Worm (Caenorhabditis elegans): ENCODE data around the gene praf-3.

The praf-3 gene

DNA sequence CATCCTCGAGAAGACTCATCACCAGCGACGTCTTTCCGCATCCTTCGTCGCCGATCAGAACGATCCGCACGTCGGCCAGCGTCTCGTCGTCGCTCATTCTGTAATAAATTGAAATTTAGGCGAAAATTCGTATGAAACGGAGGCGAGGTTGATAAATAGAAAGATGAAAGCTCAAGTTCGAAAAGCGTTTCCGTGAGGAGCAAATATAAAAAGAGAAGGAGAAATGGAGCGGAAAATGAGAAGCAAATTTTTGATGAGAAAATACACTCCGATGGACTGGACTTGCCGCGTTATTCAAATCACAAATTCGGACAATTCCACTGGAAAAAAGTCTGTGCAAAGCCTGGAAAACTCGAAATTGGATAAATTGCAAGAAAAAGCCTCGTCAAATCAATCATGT, 14.3 kb downstream of the praf-3 start, which contains the start of gene D2096.11:
D2096.11 (minus strand) TSS at position 101 of the 400 bp plus-strand sequence.
- no peak for TF ChIP-seq hlh-15 (tag; optimal IDR thresholded peaks at IDR 0.05)
- no peak for TF ChIP-seq pag-3 (tag; optimal IDR thresholded peaks at IDR 0.05; ENCODE audit: borderline replicate concordance)
- TF ChIP-seq unc-55 (GFP tag; optimal IDR thresholded peaks at IDR 0.05) = no peak
- no peak for TF ChIP-seq gmeb-2 (tag; optimal IDR thresholded peaks at IDR 0.05)
- TF ChIP-seq ceh-45 (GFP tag; IDR thresholded peaks at IDR 0.05) = no peak
- no peak for TF ChIP-seq madf-2 (tag; optimal IDR thresholded peaks at IDR 0.05)
- TF ChIP-seq unc-3 (GFP tag; conservative IDR thresholded peaks at IDR 0.05) = no peak
- TF ChIP-seq unc-3 (tag; optimal IDR thresholded peaks at IDR 0.05) = no peak
- TF ChIP-seq eyg-1 (tag; optimal IDR thresholded peaks at IDR 0.05) = no peak
- TF ChIP-seq Y22D7AL.16 (tag; optimal IDR thresholded peaks at IDR 0.05) = no peak
- no peak for TF ChIP-seq ceh-22 (tag; optimal IDR thresholded peaks at IDR 0.05)
- TF ChIP-seq F13H6.1 (tag; optimal IDR thresholded peaks at IDR 0.05) = no peak
- no peak for TF ChIP-seq sdc-2 (tag; optimal IDR thresholded peaks at IDR 0.05)
- no peak for TF ChIP-seq unc-86 (tag; optimal IDR thresholded peaks at IDR 0.05)
- TF ChIP-seq ref-2 (tag; optimal IDR thresholded peaks at IDR 0.05) = no peak

DNA sequence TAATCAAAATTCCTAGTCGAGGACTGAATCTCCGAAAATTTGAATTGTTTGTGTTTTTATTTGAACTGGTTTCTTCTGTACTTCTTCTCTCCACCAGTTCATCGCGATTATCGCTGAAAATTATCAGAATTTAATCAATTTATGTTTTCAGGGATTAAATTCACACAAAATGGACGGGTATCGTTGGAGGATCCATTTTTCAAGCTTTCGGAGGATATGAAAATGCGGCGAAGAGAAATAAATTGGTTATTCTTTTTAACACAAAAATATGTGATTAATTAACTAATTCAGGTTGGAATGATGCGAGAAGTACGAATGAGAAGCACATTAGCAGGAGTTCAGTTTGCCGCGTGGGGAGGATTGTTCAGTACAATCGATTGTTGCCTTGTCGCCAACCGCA, 16.6 kb downstream of the praf-3 start, which contains the start of gene timm-17B.2:
timm-17B.2 (plus strand) TSS at position 301 of the 400 bp plus-strand sequence.
- TF ChIP-seq sox-2 (GFP tag; IDR thresholded peaks at IDR 0.05) (no peak), ahr-1 (tag; optimal IDR thresholded peaks at IDR 0.05) (no peak), F13H6.1 (tag; optimal IDR thresholded peaks at IDR 0.05) (no peak), elt-2 (tag; optimal IDR thresholded peaks at IDR 0.05) (no peak), ceh-9 (tag; optimal IDR thresholded peaks at IDR 0.05) (no peak), ceh-48 (tag; optimal IDR thresholded peaks at IDR 0.05) (no peak), zip-5 (tag; optimal IDR thresholded peaks at IDR 0.05) (no peak), ztf-16 (tag; optimal IDR thresholded peaks at IDR 0.05) (no peak), pros-1 (tag; optimal IDR thresholded peaks at IDR 0.05) (no peak), lim-6 (tag; optimal IDR thresholded peaks at IDR 0.05) (no peak), fkh-10 (GFP tag; optimal IDR thresholded peaks at IDR 0.05) (no peak)

DNA sequence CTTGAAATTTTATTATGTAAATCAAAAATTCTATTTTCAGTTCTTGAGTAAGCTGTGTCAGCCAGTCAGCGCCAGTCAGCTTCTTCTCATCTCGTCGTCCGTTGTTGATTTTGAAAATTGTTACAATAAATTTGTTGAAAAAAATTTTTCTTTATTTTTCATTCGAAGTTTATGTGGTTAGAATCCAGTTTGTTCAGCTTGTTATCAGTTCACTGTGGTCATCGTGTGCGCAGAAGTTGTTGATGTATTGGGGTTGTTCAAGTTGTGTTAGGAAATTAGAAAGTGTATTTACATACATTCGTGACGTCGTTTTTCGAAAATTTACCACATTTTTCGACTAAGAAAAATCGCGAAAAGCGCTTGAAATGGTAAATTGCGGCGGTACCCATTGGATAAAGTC, 18.0 kb downstream of the praf-3 start:
- TF ChIP-seq ceh-34 (tag; optimal IDR thresholded peaks at IDR 0.05) (no peak), hlh-6 (tag; optimal IDR thresholded peaks at IDR 0.05) (no peak), fax-1 (tag; optimal IDR thresholded peaks at IDR 0.05) (no peak), ceh-9 (tag; optimal IDR thresholded peaks at IDR 0.05) (no peak)

DNA sequence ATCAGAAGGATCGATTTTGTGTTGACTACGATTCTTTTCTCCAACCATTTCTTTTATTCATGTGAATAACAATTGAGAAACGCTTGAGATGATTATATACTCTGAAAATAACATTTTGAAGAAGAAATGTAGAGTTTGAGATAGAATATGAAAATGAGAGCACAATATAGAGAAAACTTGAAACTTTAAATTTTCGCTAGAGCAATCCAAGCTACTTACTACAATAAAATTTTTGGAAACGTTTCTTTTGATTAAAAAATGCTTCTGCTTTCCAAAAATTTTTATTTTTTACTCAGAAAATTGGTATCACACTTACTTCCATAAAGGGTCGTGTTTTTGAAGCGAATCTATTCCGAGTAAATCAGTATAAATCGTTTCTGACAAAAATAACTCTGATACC, 41.2 kb downstream of the praf-3 start, which contains the start of gene M116.5:
M116.5 (minus strand) TSS at position 101 of the 400 bp plus-strand sequence.
- TF ChIP-seq T23F11.4 (GFP tag; optimal IDR thresholded peaks at IDR 0.05) = no peak
- TF ChIP-seq elt-2 (tag; optimal IDR thresholded peaks at IDR 0.05) = no peak

DNA sequence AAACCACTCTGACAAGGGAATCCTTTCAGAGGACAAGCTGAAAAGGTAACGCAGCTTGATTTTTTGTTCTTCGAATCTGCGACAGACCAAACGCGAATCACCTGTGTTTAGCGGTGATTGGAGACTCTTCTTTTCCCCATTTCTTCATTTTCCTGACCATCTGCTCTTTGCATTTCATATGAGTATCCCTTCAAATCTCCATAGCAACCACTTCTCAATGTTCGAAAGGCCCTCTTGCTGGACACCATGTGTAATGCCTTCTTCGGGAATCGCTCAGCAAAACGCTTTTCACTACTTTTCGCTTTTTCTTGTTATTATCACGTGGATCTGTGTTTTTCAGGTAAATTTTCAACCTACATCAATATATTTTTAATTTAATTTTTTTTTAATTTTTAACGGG, 46.8 kb downstream of the praf-3 start, which contains the start of the genes T26A8.3 and tmem-231:
T26A8.3 (minus strand) TSS at position 101 of the 400 bp plus-strand sequence.
tmem-231 (plus strand) TSS at position 249 of the 400 bp plus-strand sequence.
- no peak for TF ChIP-seq eyg-1 (tag; optimal IDR thresholded peaks at IDR 0.05)
- TF ChIP-seq sdc-2 (tag; optimal IDR thresholded peaks at IDR 0.05) = no peak
- TF ChIP-seq fkh-10 (GFP tag; optimal IDR thresholded peaks at IDR 0.05) = no peak
- no peak for TF ChIP-seq ceh-9 (tag; optimal IDR thresholded peaks at IDR 0.05)
- no peak for TF ChIP-seq dmd-4 (tag; optimal IDR thresholded peaks at IDR 0.05; ENCODE audit: borderline replicate concordance)
- no peak for TF ChIP-seq nhr-11 (tag; optimal IDR thresholded peaks at IDR 0.05)
- no peak for TF ChIP-seq ceh-30 (tag; optimal IDR thresholded peaks at IDR 0.05)
- no peak for TF ChIP-seq Y22D7AL.16 (tag; optimal IDR thresholded peaks at IDR 0.05)

DNA sequence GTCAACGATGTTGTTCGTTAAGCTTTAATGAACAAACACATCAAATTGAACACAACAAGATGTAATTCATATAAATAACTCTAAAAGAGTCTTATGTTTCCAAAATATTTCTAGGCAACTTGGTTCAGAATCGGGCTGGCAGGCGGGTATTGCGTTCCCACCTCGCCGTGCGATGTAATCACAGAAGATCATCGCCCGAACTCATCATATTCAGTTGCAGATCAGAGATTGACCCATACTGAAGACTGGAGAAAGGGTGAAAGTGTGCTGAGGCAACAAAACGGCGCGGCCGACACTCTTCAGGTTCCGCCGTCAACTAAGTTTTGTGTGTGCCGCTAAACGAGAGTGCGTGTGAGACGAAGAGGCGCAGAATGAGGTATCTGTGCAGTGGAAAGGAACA, 48.7 kb downstream of the praf-3 start:
- TF ChIP-seq ceh-9 (tag; optimal IDR thresholded peaks at IDR 0.05) (no peak), unc-86 (tag; optimal IDR thresholded peaks at IDR 0.05) (no peak), ceh-18 (tag; optimal IDR thresholded peaks at IDR 0.05) (peak; percentile 27), elt-4 (tag; optimal IDR thresholded peaks at IDR 0.05) (no peak), dve-1 (tag; optimal IDR thresholded peaks at IDR 0.05) (peak; percentile 52), fkh-6 (tag; optimal IDR thresholded peaks at IDR 0.05) (no peak), F13H6.1 (tag; optimal IDR thresholded peaks at IDR 0.05) (no peak), pat-9 (tag; optimal IDR thresholded peaks at IDR 0.05) (peak; percentile 7), ceh-30 (tag; optimal IDR thresholded peaks at IDR 0.05) (no peak), ceh-34 (tag; optimal IDR thresholded peaks at IDR 0.05) (peak; percentile 34), tbx-7 (tag; optimal IDR thresholded peaks at IDR 0.05) (no peak), unc-3 (GFP tag; conservative IDR thresholded peaks at IDR 0.05) (no peak), unc-3 (tag; optimal IDR thresholded peaks at IDR 0.05) (no peak), rnt-1 (tag; optimal IDR thresholded peaks at IDR 0.05) (peak; percentile 42), ceh-22 (tag; optimal IDR thresholded peaks at IDR 0.05) (no peak), zip-5 (tag; optimal IDR thresholded peaks at IDR 0.05) (no peak), unc-55 (GFP tag; optimal IDR thresholded peaks at IDR 0.05) (peak; percentile 5), ceh-48 (tag; optimal IDR thresholded peaks at IDR 0.05) (no peak), pax-1 (tag; optimal IDR thresholded peaks at IDR 0.05) (no peak), sdc-2 (tag; optimal IDR thresholded peaks at IDR 0.05) (no peak), K02D7.2 (tag; optimal IDR thresholded peaks at IDR 0.05) (peak; percentile 22), ceh-19 (GFP tag; optimal IDR thresholded peaks at IDR 0.05) (no peak)

All from whole organism, late embryonic.